Worm (Caenorhabditis elegans) whole organism, L4 larva: ENCODE measurements around the gene sdz-10.

ENCODE experiments used
- ces-1 ChIP-seq: fragments of 150-350 bp; sonication (generic microtip); optimal IDR thresholded peaks from 4 replicates; lab custom pipeline; 2014; ENCODE audit warnings: missing biosample characterization, missing genetic modification reagents, missing genetic modification characterization
- unc-39 ChIP-seq: sonication (generic microtip); optimal IDR thresholded peaks from 2 replicates; lab custom pipeline; 2017; ENCODE audit warnings: missing biosample characterization, missing genetic modification characterization
- vab-7 ChIP-seq: fragments of 200-800 bp; sonication (Bioruptor generic); IDR thresholded peaks from 2 replicates; pipeline ENCODE4 v1.3.6; 2022; ENCODE audit warnings: missing genetic modification reagents, missing genetic modification characterization, missing compliant biosample characterization

DNA sequence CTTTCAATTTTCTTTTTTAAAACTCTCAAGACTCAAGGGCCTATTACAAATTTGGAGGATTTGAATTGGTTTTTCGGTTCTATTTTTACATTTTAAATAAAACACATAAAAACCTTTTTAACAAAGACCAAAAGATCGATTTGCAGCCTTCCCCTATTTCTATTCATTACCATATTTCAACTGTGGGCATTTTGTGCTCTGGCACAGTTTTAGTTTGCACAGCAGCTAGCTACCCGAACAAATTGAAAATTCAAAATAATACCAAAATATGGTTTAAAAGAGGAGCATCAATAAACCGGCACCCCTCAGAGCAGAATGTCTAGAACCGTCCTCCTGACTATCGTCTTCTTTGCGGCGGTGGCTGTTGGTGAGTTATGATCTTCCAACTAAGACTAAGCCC lies 9.3 kb upstream of the sdz-10 start, which contains the start of gene F08D12.2:
- no peak for TF ChIP-seq ces-1 (GFP tag; lab: Kevin White, UChicago)
- no peak for TF ChIP-seq vab-7 (GFP tag; lab: Robert Waterston, UW)
- no peak for TF ChIP-seq unc-39
